Fruit fly (Drosophila melanogaster): ENCODE measurements around the gene hay.

Gene hay

dm6 chr3L:10656451-10657198 is 25.7 kb downstream of the hay start (continued):
- TF ChIP-seq CG7372 (GFP tag; IDR thresholded peaks at IDR 0.05) = no peak
- TF ChIP-seq otp (GFP tag; IDR thresholded peaks at IDR 0.05) = peak; percentile 54; the same call in 1 of the 3 replicates
- TF ChIP-seq fu2 (GFP tag; optimal IDR thresholded peaks at IDR 0.05) = no peak
- TF ChIP-seq slp2 (GFP tag; optimal IDR thresholded peaks at IDR 0.05) = no peak
- no peak for TF ChIP-seq gsb (GFP tag; IDR thresholded peaks at IDR 0.05)
- peak; percentile 70 for TF ChIP-seq salm (tag; optimal IDR thresholded peaks at IDR 0.05)
- TF ChIP-seq CG9437 (GFP tag; optimal IDR thresholded peaks at IDR 0.05) = no peak
- no peak for TF ChIP-seq cg (GFP tag; optimal IDR thresholded peaks at IDR 0.05)
- TF ChIP-seq kay (GFP tag; optimal IDR thresholded peaks at IDR 0.05) = peak; percentile 45
- peak; percentile 12 for TF ChIP-seq Dip3 (GFP tag; optimal IDR thresholded peaks at IDR 0.05)
- TF ChIP-seq CG12236 (GFP tag; optimal IDR thresholded peaks at IDR 0.05) = peak; percentile 74
- TF ChIP-seq B-H1 (GFP tag; IDR thresholded peaks at IDR 0.05) = peak; percentile 37; the same call in 1 of the 3 replicates
- TF ChIP-seq Fer2 (tag; optimal IDR thresholded peaks at IDR 0.05) = peak; percentile 7
- peak; percentile 78 for TF ChIP-seq schlank (tag; optimal IDR thresholded peaks at IDR 0.05)
- TF ChIP-seq CG15011 (GFP tag; optimal IDR thresholded peaks at IDR 0.05) = peak; percentile 75
- TF ChIP-seq her (GFP tag; optimal IDR thresholded peaks at IDR 0.05) = peak; percentile 61
- TF ChIP-seq Elba2 (GFP tag; optimal IDR thresholded peaks at IDR 0.05) = no peak
- TF ChIP-seq HLH3B (GFP tag; IDR thresholded peaks at IDR 0.05) = peak; percentile 39; the same call in 1 of the 2 replicates
- no peak; the same call in 1 of the 2 replicates for TF ChIP-seq Drgx (GFP tag; IDR thresholded peaks at IDR 0.05)
- no peak for TF ChIP-seq CG43689 (GFP tag; IDR thresholded peaks at IDR 0.05)
- TF ChIP-seq CG6683 (GFP tag; optimal IDR thresholded peaks at IDR 0.05) = peak; percentile 58
- TF ChIP-seq ara (GFP tag; IDR thresholded peaks at IDR 0.05) = no peak; the same call in 1 of the 2 replicates
- peak; percentile 24 for TF ChIP-seq CG10462 (GFP tag; optimal IDR thresholded peaks at IDR 0.05)
- TF ChIP-seq D (optimal IDR thresholded peaks at IDR 0.05) = no peak
- peak; percentile 15 for TF ChIP-seq D (GFP tag; optimal IDR thresholded peaks at IDR 0.05)
- no peak for TF ChIP-seq ase (GFP tag; IDR thresholded peaks at IDR 0.05)
- TF ChIP-seq CG10321 (GFP tag; IDR thresholded peaks at IDR 0.05) = no peak
- TF ChIP-seq pfk (GFP tag; optimal IDR thresholded peaks at IDR 0.05) = no peak
- peak; percentile 72 for TF ChIP-seq CG31365 (tag; optimal IDR thresholded peaks at IDR 0.05)
- TF ChIP-seq lbe (GFP tag; optimal IDR thresholded peaks at IDR 0.05) = no peak
- peak in 1 of 2 experiments; percentile 34 for TF ChIP-seq Hr78 (GFP tag; optimal IDR thresholded peaks at IDR 0.05)
- no peak for TF ChIP-seq CG8478 (optimal IDR thresholded peaks at IDR 0.05)
- peak; percentile 84 for TF ChIP-seq Vsx1 (GFP tag; optimal IDR thresholded peaks at IDR 0.05)
- peak; percentile 75 for TF ChIP-seq Fer3 (tag; optimal IDR thresholded peaks at IDR 0.05)
- peak; percentile 28 for TF ChIP-seq CG8359 (GFP tag; optimal IDR thresholded peaks at IDR 0.05; ENCODE audit: borderline replicate concordance)
- peak; percentile 47 for TF ChIP-seq Nf-YB (GFP tag; optimal IDR thresholded peaks at IDR 0.05)
- no peak for TF ChIP-seq Dip2 (GFP tag; IDR thresholded peaks at IDR 0.05)
- peak; percentile 85 for TF ChIP-seq CrebB (tag; optimal IDR thresholded peaks at IDR 0.05)
- peak; percentile 83 for TF ChIP-seq CG1233 (GFP tag; optimal IDR thresholded peaks at IDR 0.05)
- peak; percentile 51 for TF ChIP-seq Antp (GFP tag; optimal IDR thresholded peaks at IDR 0.05)
- no peak for TF ChIP-seq ttk (GFP tag; IDR thresholded peaks at IDR 0.05)
- TF ChIP-seq CG18764 (GFP tag; optimal IDR thresholded peaks at IDR 0.05) = peak; percentile 69
- TF ChIP-seq CG1792 (GFP tag; optimal IDR thresholded peaks at IDR 0.05) = peak; percentile 70
- TF ChIP-seq Ptx1 (GFP tag; IDR thresholded peaks at IDR 0.05) = 0 out of 2 replicates have a peak, but pooled peaks have one; percentile 17
- no peak for TF ChIP-seq Lpt (GFP tag; optimal IDR thresholded peaks at IDR 0.05)
- TF ChIP-seq ERR (GFP tag; optimal IDR thresholded peaks at IDR 0.05) = peak; percentile 29
- TF ChIP-seq CG11695 (GFP tag; IDR thresholded peaks at IDR 0.05) = peak; percentile 15; the same call in 1 of the 3 replicates
- peak; percentile 58 for TF ChIP-seq cwo (GFP tag; optimal IDR thresholded peaks at IDR 0.05)
- peak; percentile 75; the same call in 1 of the 2 replicates for TF ChIP-seq sob (GFP tag; IDR thresholded peaks at IDR 0.05)
- peak; percentile 51; the same call in 1 of the 3 replicates for TF ChIP-seq Dbx (GFP tag; IDR thresholded peaks at IDR 0.05)
